Worm (Caenorhabditis elegans) whole organism, mixed stage, embryonic: Measurements from ENCODE around the gene clec-75.
"Not testable (repeated sequence)": the region's sequence is repeated elsewhere in the genome, so short reads cannot be mapped to it uniquely, and the experiment has no call there.

Experiments used
- M03D4.4 ChIP-seq: sonication (generic microtip); optimal IDR thresholded peaks from 2 replicates; lab custom pipeline; 2017; ENCODE audit warnings: mild to moderate bottlenecking, missing genetic modification characterization, missing compliant biosample characterization
- bed-3 ChIP-seq: fragments of 200-800 bp; sonication (Bioruptor generic); optimal IDR thresholded peaks from 3 replicates; lab custom pipeline; 2018; ENCODE audit warnings: mild to moderate bottlenecking, missing genetic modification characterization, moderate library complexity, missing compliant biosample characterization
- blmp-1 ChIP-seq: fragments of 150-350 bp; optimal IDR thresholded peaks from 2 replicates; lab custom pipeline; 2014; ENCODE audit warnings: missing biosample characterization, missing genetic modification characterization
- ceh-39 ChIP-seq: fragments of 150-350 bp; optimal IDR thresholded peaks from 2 replicates; lab custom pipeline; 2014; ENCODE audit warnings: missing biosample characterization, missing genetic modification characterization
- ceh-83 ChIP-seq: fragments of 200-800 bp; sonication (Bioruptor generic); optimal IDR thresholded peaks from 2 replicates; lab custom pipeline; 2018; ENCODE audit warnings: mild to moderate bottlenecking, missing genetic modification characterization, missing compliant biosample characterization
- ces-1 ChIP-seq: fragments of 150-350 bp; optimal IDR thresholded peaks from 2 replicates; lab custom pipeline; 2014; ENCODE audit warnings: missing biosample characterization, missing genetic modification reagents, missing genetic modification characterization
- cnd-1 ChIP-seq: fragments of 200-800 bp; sonication (Bioruptor generic); optimal IDR thresholded peaks from 2 replicates; lab custom pipeline; 2018; ENCODE audit warnings: mild to moderate bottlenecking, missing genetic modification characterization, missing compliant biosample characterization
- drap-1 ChIP-seq: fragments of 200-800 bp; sonication (Bioruptor generic); optimal IDR thresholded peaks from 3 replicates; lab custom pipeline; 2018; ENCODE audit warnings: mild to moderate bottlenecking, missing genetic modification characterization, missing compliant biosample characterization
- elt-1 ChIP-seq: sonication (generic microtip); optimal IDR thresholded peaks from 2 replicates; lab custom pipeline; 2017; ENCODE audit warnings: missing genetic modification characterization, mild to moderate bottlenecking, missing compliant biosample characterization, antibody characterized with exemption, moderate library complexity, borderline replicate concordance; ENCODE audit not compliant: insufficient read depth
- flh-1 ChIP-seq: fragments of 200-800 bp; sonication (Bioruptor generic); optimal IDR thresholded peaks from 2 replicates; lab custom pipeline; 2018; ENCODE audit warnings: mild to moderate bottlenecking, missing genetic modification characterization, moderate library complexity, missing compliant biosample characterization
- hlh-1 ChIP-seq: fragments of 150-350 bp; optimal IDR thresholded peaks from 2 replicates; lab custom pipeline; 2014; ENCODE audit warnings: missing biosample characterization, missing genetic modification reagents, missing genetic modification characterization
- lin-13 ChIP-seq: fragments of 150-350 bp; optimal IDR thresholded peaks from 2 replicates; lab custom pipeline; 2014; ENCODE audit warnings: missing biosample characterization, missing genetic modification characterization
- lin-32 ChIP-seq: fragments of 200-800 bp; sonication (Bioruptor generic); optimal IDR thresholded peaks from 2 replicates; lab custom pipeline; 2018; ENCODE audit warnings: mild to moderate bottlenecking, missing genetic modification characterization, missing compliant biosample characterization
- lsy-2 ChIP-seq: fragments of 150-350 bp; optimal IDR thresholded peaks from 2 replicates; lab custom pipeline; 2014; ENCODE audit warnings: missing biosample characterization, missing genetic modification characterization
- mab-5 ChIP-seq: fragments of 150-350 bp; optimal IDR thresholded peaks from 2 replicates; lab custom pipeline; 2014; ENCODE audit warnings: missing biosample characterization, missing genetic modification characterization
- mep-1 ChIP-seq: fragments of 150-350 bp; optimal IDR thresholded peaks from 2 replicates; lab custom pipeline; 2017; ENCODE audit warnings: missing biosample characterization, missing genetic modification reagents, missing genetic modification characterization, inconsistent platforms
- mls-2 ChIP-seq: sonication (generic microtip); optimal IDR thresholded peaks from 2 replicates; lab custom pipeline; 2016; ENCODE audit warnings: mild to moderate bottlenecking, missing genetic modification characterization, moderate library complexity, missing compliant biosample characterization
- nhr-12 ChIP-seq: fragments of 150-350 bp; optimal IDR thresholded peaks from 2 replicates; lab custom pipeline; 2014; ENCODE audit warnings: missing biosample characterization, missing genetic modification characterization
- nhr-2 ChIP-seq: fragments of 150-350 bp; optimal IDR thresholded peaks from 2 replicates; lab custom pipeline; 2014; ENCODE audit warnings: missing biosample characterization, missing genetic modification characterization
- nhr-237 ChIP-seq: fragments of 150-350 bp; optimal IDR thresholded peaks from 2 replicates; lab custom pipeline; 2014; ENCODE audit warnings: missing biosample characterization, missing genetic modification characterization
- nhr-28 ChIP-seq: fragments of 150-350 bp; optimal IDR thresholded peaks from 2 replicates; lab custom pipeline; 2014; ENCODE audit warnings: missing biosample characterization, missing genetic modification characterization
- pha-4 ChIP-seq: fragments of 150-350 bp; optimal IDR thresholded peaks from 2 replicates; lab custom pipeline; 2018; ENCODE audit warnings: missing biosample characterization, missing genetic modification reagents, missing genetic modification characterization
- sem-2 ChIP-seq: fragments of 200-800 bp; sonication (Bioruptor generic); optimal IDR thresholded peaks from 2 replicates; lab custom pipeline; 2018; ENCODE audit warnings: mild to moderate bottlenecking, missing genetic modification characterization, missing compliant biosample characterization
- snpc-4 ChIP-seq: fragments of 150-350 bp; optimal IDR thresholded peaks from 2 replicates; lab custom pipeline; 2014; ENCODE audit warnings: missing biosample characterization, missing genetic modification characterization
- sptf-1 ChIP-seq: sonication (generic microtip); optimal IDR thresholded peaks from 2 replicates; lab custom pipeline; 2017; ENCODE audit warnings: mild to moderate bottlenecking, missing genetic modification characterization, moderate library complexity, missing compliant biosample characterization
- tbx-8 ChIP-seq: fragments of 200-800 bp; sonication (Bioruptor generic); optimal IDR thresholded peaks from 2 replicates; lab custom pipeline; 2018; ENCODE audit warnings: mild to moderate bottlenecking, missing genetic modification characterization, moderate library complexity, missing compliant biosample characterization
- unc-120 ChIP-seq: sonication (generic microtip); optimal IDR thresholded peaks from 2 replicates; lab custom pipeline; 2017; ENCODE audit warnings: missing genetic modification characterization, missing compliant biosample characterization; ENCODE audit not compliant: poor library complexity, severe bottlenecking
- unc-39 ChIP-seq: fragments of 150-350 bp; optimal IDR thresholded peaks from 2 replicates; lab custom pipeline; 2014; ENCODE audit warnings: missing biosample characterization, missing genetic modification characterization
- zip-8 ChIP-seq: fragments of 150-350 bp; optimal IDR thresholded peaks from 2 replicates; lab custom pipeline; 2014; ENCODE audit warnings: missing biosample characterization, missing genetic modification characterization
- ztf-11 ChIP-seq: fragments of 150-350 bp; optimal IDR thresholded peaks from 2 replicates; lab custom pipeline; 2014; ENCODE audit warnings: missing biosample characterization, missing genetic modification characterization

clec-75 gene

ce11 chrIV:3918160-3918559, 42.4 kb upstream of the clec-75 start, which contains the start of gene F56D6.23:
F56D6.23 (plus strand) TSS chrIV:3918460.
- TF ChIP-seq mep-1: no peak
- TF ChIP-seq tbx-8 (GFP tag; lab: Kevin White, UChicago): no peak
- TF ChIP-seq ces-1 (GFP tag; lab: Kevin White, UChicago): no peak
- TF ChIP-seq unc-120 (tag; lab: Kevin White, UChicago): no peak
- no peak for TF ChIP-seq drap-1 (GFP tag; lab: Kevin White, UChicago)
- TF ChIP-seq zip-8 (tag; lab: Kevin White, UChicago): no peak
- TF ChIP-seq ceh-83 (GFP tag; lab: Kevin White, UChicago): no peak
- TF ChIP-seq nhr-2 (tag; lab: Kevin White, UChicago): no peak

DNA sequence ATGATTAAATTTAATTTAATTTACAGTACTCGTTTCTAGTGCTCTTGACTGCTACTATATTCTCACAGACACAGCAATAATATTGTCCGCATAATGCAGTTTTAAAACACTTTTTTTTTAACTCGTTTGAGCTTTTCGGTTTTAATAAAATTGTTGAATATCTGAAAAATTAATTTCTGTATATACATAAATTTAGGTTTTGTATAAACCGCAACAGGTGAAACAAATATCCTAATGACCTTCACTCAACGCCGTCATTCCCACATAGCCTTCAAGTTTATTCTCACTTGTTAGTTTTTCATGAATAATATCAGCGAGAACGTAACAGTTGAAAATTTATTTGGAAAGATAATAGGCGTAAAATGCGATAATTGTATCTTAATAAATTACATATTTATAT, 41.0 kb upstream of the clec-75 start, which contains the start of gene srz-19:
Gene srz-19 (plus strand): TSS at position 301 of the 400 bp plus-strand sequence.
- TF ChIP-seq nhr-12 (no peak), ztf-11 (tag; lab: Kevin White, UChicago) (no peak), mls-2 (tag; lab: Kevin White, UChicago) (no peak), sem-2 (GFP tag; lab: Kevin White, UChicago) (no peak), hlh-1 (tag; lab: Kevin White, UChicago) (no peak), lin-32 (GFP tag; lab: Kevin White, UChicago) (no peak), cnd-1 (tag; lab: Kevin White, UChicago) (no peak), ceh-39 (tag; lab: Kevin White, UChicago) (no peak), zip-8 (tag; lab: Kevin White, UChicago) (no peak), flh-1 (GFP tag; lab: Kevin White, UChicago) (no peak), sptf-1 (tag; lab: Kevin White, UChicago) (no peak), snpc-4 (tag; lab: Kevin White, UChicago) (no peak), nhr-237 (tag; lab: Kevin White, UChicago) (no peak), bed-3 (GFP tag; lab: Kevin White, UChicago) (no peak), elt-1 (no peak), unc-39 (tag; lab: Kevin White, UChicago) (no peak), mep-1 (no peak)

- TF ChIP-seq tbx-8 (GFP tag; lab: Kevin White, UChicago) (no peak), cnd-1 (tag; lab: Kevin White, UChicago) (no peak), blmp-1 (tag; lab: Kevin White, UChicago) (no peak), nhr-2 (tag; lab: Kevin White, UChicago) (no peak), flh-1 (GFP tag; lab: Kevin White, UChicago) (no peak), pha-4 (no peak)
Observed at ce11 chrIV:3921898-3922297, 38.6 kb upstream of the clec-75 start, which contains the start of gene clec-67. clec-67 (plus strand) TSS chrIV:3922165.

DNA sequence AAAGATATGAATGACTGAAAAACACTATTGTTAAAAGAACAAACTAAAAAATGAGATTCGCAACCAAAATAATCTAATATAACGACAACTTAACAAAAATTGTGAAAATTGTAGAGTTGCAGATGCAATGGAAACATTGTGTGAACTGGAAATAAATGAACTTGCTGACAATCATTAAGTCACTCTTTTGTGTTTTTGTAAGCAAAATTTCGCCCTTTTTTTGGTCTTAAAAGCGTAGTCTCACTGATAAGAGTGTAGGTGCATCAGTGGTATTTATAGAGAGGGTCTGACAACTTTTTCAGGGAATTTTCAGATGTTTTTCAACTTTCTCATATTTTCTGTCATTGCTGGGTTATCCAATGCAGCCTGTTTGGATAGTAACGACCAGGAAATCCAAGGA, 34.4 kb upstream of the clec-75 start, which contains the start of gene clec-68:
Gene clec-68 (plus strand): TSS at position 301 of the 400 bp plus-strand sequence.
- TF ChIP-seq cnd-1 (tag; lab: Kevin White, UChicago) (no peak), elt-1 (no peak), M03D4.4 (no peak), nhr-237 (tag; lab: Kevin White, UChicago) (no peak), flh-1 (GFP tag; lab: Kevin White, UChicago) (no peak), lin-13 (no peak), nhr-2 (tag; lab: Kevin White, UChicago) (no peak), nhr-28 (tag; lab: Kevin White, UChicago) (no peak), bed-3 (GFP tag; lab: Kevin White, UChicago) (no peak), sem-2 (GFP tag; lab: Kevin White, UChicago) (no peak), mep-1 (no peak), pha-4 (no peak), ces-1 (GFP tag; lab: Kevin White, UChicago) (no peak)

ce11 chrIV:3932408-3932807, 28.1 kb upstream of the clec-75 start, which contains the start of gene clec-70:
clec-70 (plus strand) TSS chrIV:3932708.
- not testable (repeated sequence) for TF ChIP-seq lin-13; lsy-2 (tag; lab: Kevin White, UChicago); mab-5
